Fruit fly (Drosophila melanogaster): ENCODE results near the gene beat-VI.

- TF ChIP-seq psq (optimal IDR thresholded peaks at IDR 0.05), result no peak
- no peak for TF ChIP-seq usp (GFP tag; optimal IDR thresholded peaks at IDR 0.05)
- no peak for TF ChIP-seq Dll (optimal IDR thresholded peaks at IDR 0.05)
- no peak for TF ChIP-seq pan (optimal IDR thresholded peaks at IDR 0.05)
Observed at dm6 chr3R:28429600-28429999, 11.6 kb downstream of the beat-VI start.
